Worm (Caenorhabditis elegans) whole organism, L4 larva: ENCODE results near the gene Y48C3A.20.
A peak's percentile ranks its signal among the peaks of the same experiment; 100 is the strongest.

Source experiments
- D1046.2 ChIP-seq: fragments of 200-800 bp; sonication (Bioruptor generic); IDR thresholded peaks from 2 replicates; pipeline ENCODE4 v1.3.6; 2022; ENCODE audit warnings: missing genetic modification characterization, missing compliant biosample characterization
- T20F7.1 ChIP-seq: fragments of 200-800 bp; sonication (Bioruptor generic); optimal IDR thresholded peaks from 2 replicates; lab custom pipeline; 2018; ENCODE audit warnings: mild to moderate bottlenecking, missing genetic modification characterization, missing compliant biosample characterization
- aha-1 ChIP-seq: fragments of 150-350 bp; peaks from one replicate; lab custom pipeline; 2014; ENCODE audit warnings: missing biosample characterization, missing genetic modification characterization
- ama-1 ChIP-seq: fragments of 150-350 bp; optimal IDR thresholded peaks from 2 replicates; lab custom pipeline; 2014; ENCODE audit warnings: inconsistent platforms, mixed read lengths
- ceh-32 ChIP-seq: sonication (generic microtip); optimal IDR thresholded peaks from 2 replicates; lab custom pipeline; 2016; ENCODE audit warnings: mild to moderate bottlenecking, missing genetic modification characterization, missing compliant biosample characterization; ENCODE audit not compliant: poor library complexity
- ceh-44 ChIP-seq: fragments of 200-800 bp; sonication (Bioruptor generic); IDR thresholded peaks from 2 replicates; pipeline ENCODE4 v1.3.6; 2022; ENCODE audit warnings: missing genetic modification reagents, missing genetic modification characterization, missing compliant biosample characterization
- ceh-62 ChIP-seq: sonication (generic microtip); optimal IDR thresholded peaks from 2 replicates; lab custom pipeline; 2017; ENCODE audit warnings: missing biosample characterization, missing genetic modification characterization
- cey-2 ChIP-seq: sonication (generic microtip); optimal IDR thresholded peaks from 3 replicates; lab custom pipeline; 2017; ENCODE audit warnings: missing genetic modification characterization, mild to moderate bottlenecking, missing compliant biosample characterization, antibody characterized with exemption, borderline replicate concordance; ENCODE audit not compliant: insufficient read depth
- daf-16 ChIP-seq, 3 experiments: sonication (generic microtip); optimal IDR thresholded peaks; 2 replicates each; lab custom pipeline; 2016 to 2017; ENCODE audit warnings: missing genetic modification characterization in 3 of 3, missing genetic modification reagents in 3 of 3, mild to moderate bottlenecking in 2 of 3, missing compliant biosample characterization in 2 of 3, missing biosample characterization in 1 of 3, moderate library complexity in 1 of 3
- dmd-6 ChIP-seq: fragments of 200-800 bp; sonication (Bioruptor generic); IDR thresholded peaks from 2 replicates; pipeline ENCODE4 v1.3.6; 2022; ENCODE audit warnings: missing genetic modification reagents, missing genetic modification characterization, missing compliant biosample characterization
- dmd-8 ChIP-seq: fragments of 200-800 bp; sonication (Bioruptor generic); IDR thresholded peaks from 2 replicates; pipeline ENCODE4 v1.3.6; 2022; ENCODE audit warnings: missing genetic modification characterization, missing compliant biosample characterization
- dmd-9 ChIP-seq: fragments of 200-800 bp; sonication (Bioruptor generic); IDR thresholded peaks from 2 replicates; pipeline ENCODE4 v1.3.6; 2022; ENCODE audit warnings: missing genetic modification reagents, missing genetic modification characterization, missing compliant biosample characterization
- dpl-1 ChIP-seq: fragments of 150-350 bp; optimal IDR thresholded peaks from 2 replicates; lab custom pipeline; 2014; ENCODE audit warnings: missing biosample characterization, missing genetic modification reagents, missing genetic modification characterization
- egl-27 ChIP-seq: sonication (generic microtip); optimal IDR thresholded peaks from 3 replicates; lab custom pipeline; 2017; ENCODE audit warnings: missing biosample characterization, missing genetic modification reagents, missing genetic modification characterization
- hlh-11 ChIP-seq: fragments of 200-800 bp; sonication (Bioruptor generic); optimal IDR thresholded peaks from 2 replicates; lab custom pipeline; 2018; ENCODE audit warnings: mild to moderate bottlenecking, missing genetic modification characterization, missing compliant biosample characterization
- hlh-30 ChIP-seq: sonication (generic microtip); optimal IDR thresholded peaks from 2 replicates; lab custom pipeline; 2017; ENCODE audit warnings: antibody characterized with exemption, mild to moderate bottlenecking, missing genetic modification characterization, missing compliant biosample characterization; ENCODE audit not compliant: insufficient read depth
- jun-1 ChIP-seq: fragments of 150-350 bp; optimal IDR thresholded peaks from 2 replicates; lab custom pipeline; 2014; ENCODE audit warnings: missing biosample characterization, missing genetic modification reagents, missing genetic modification characterization
- lin-15B ChIP-seq: fragments of 150-350 bp; sonication (generic microtip); optimal IDR thresholded peaks from 3 replicates; lab custom pipeline; 2014; ENCODE audit warnings: missing biosample characterization, missing genetic modification characterization
- lin-39 ChIP-seq: fragments of 150-350 bp; optimal IDR thresholded peaks from 2 replicates; lab custom pipeline; 2014; ENCODE audit warnings: missing biosample characterization, missing genetic modification reagents, missing genetic modification characterization
- mes-2 ChIP-seq: sonication (generic microtip); optimal IDR thresholded peaks from 2 replicates; lab custom pipeline; 2016; ENCODE audit warnings: missing genotype, mild to moderate bottlenecking, missing genetic modification characterization, missing compliant biosample characterization; ENCODE audit not compliant: poor library complexity, severe bottlenecking
- mxl-3 ChIP-seq: fragments of 200-800 bp; sonication (Bioruptor generic); optimal IDR thresholded peaks from 2 replicates; lab custom pipeline; 2018; ENCODE audit warnings: mild to moderate bottlenecking, missing genetic modification characterization, missing compliant biosample characterization
- nhr-10 ChIP-seq: fragments of 150-350 bp; optimal IDR thresholded peaks from 2 replicates; lab custom pipeline; 2014; ENCODE audit warnings: missing biosample characterization, missing genetic modification characterization
- nhr-25 ChIP-seq: sonication (generic microtip); optimal IDR thresholded peaks from 2 replicates; lab custom pipeline; 2017; ENCODE audit warnings: missing genetic modification characterization, mild to moderate bottlenecking, missing compliant biosample characterization, antibody characterized with exemption, moderate library complexity, borderline replicate concordance; ENCODE audit not compliant: insufficient read depth
- nhr-28 ChIP-seq: fragments of 150-350 bp; optimal IDR thresholded peaks from 2 replicates; lab custom pipeline; 2014; ENCODE audit warnings: missing biosample characterization, missing genetic modification characterization
- nhr-48 ChIP-seq: sonication (generic microtip); optimal IDR thresholded peaks from 2 replicates; lab custom pipeline; 2016; ENCODE audit warnings: mild to moderate bottlenecking, missing genetic modification characterization, missing compliant biosample characterization
- nhr-76 ChIP-seq: fragments of 150-350 bp; optimal IDR thresholded peaks from 2 replicates; lab custom pipeline; 2014; ENCODE audit warnings: missing biosample characterization, missing genetic modification characterization
- pha-4 ChIP-seq, 2 experiments: fragments of 150-350 bp in 1 of 2; fragments of 200-800 bp in 1 of 2; sonication (Bioruptor generic) in 1 of 2; IDR thresholded peaks in 1 of 2; optimal IDR thresholded peaks in 1 of 2; 2 replicates each; pipeline versions ENCODE4 v1.3.6 to Lab custom; 2014 to 2022; ENCODE audit warnings: missing genetic modification characterization in 2 of 2, missing genetic modification reagents in 2 of 2, missing biosample characterization in 1 of 2, missing compliant biosample characterization in 1 of 2
- pqm-1 ChIP-seq: sonication (generic microtip); optimal IDR thresholded peaks from 2 replicates; lab custom pipeline; 2017; ENCODE audit warnings: missing biosample characterization, missing genetic modification characterization
- rbr-2 ChIP-seq: sonication (generic microtip); optimal IDR thresholded peaks from 2 replicates; lab custom pipeline; 2016; ENCODE audit warnings: missing genotype, missing genetic modification characterization, missing compliant biosample characterization
- sdz-12 ChIP-seq: fragments of 200-800 bp; sonication (Bioruptor generic); optimal IDR thresholded peaks from 2 replicates; lab custom pipeline; 2018; ENCODE audit warnings: mild to moderate bottlenecking, missing genetic modification characterization, missing compliant biosample characterization
- set-16 ChIP-seq: fragments of 200-800 bp; sonication (Bioruptor generic); IDR thresholded peaks from 2 replicates; pipeline ENCODE4 v1.3.6; 2022; ENCODE audit warnings: missing genetic modification reagents, missing genetic modification characterization, missing compliant biosample characterization
- spr-1 ChIP-seq: sonication (generic microtip); optimal IDR thresholded peaks from 2 replicates; lab custom pipeline; 2016; ENCODE audit warnings: mild to moderate bottlenecking, missing genetic modification characterization, missing compliant biosample characterization
- spr-3 ChIP-seq: fragments of 200-800 bp; sonication (Bioruptor generic); optimal IDR thresholded peaks from 2 replicates; lab custom pipeline; 2018; ENCODE audit warnings: mild to moderate bottlenecking, missing genetic modification characterization, missing compliant biosample characterization
- tra-1 ChIP-seq: fragments of 200-800 bp; sonication (Bioruptor generic); IDR thresholded peaks from 2 replicates; pipeline ENCODE4 v1.3.6; 2022; ENCODE audit warnings: missing genetic modification reagents, missing genetic modification characterization, missing compliant biosample characterization
- zag-1 ChIP-seq: fragments of 150-350 bp; optimal IDR thresholded peaks from 2 replicates; lab custom pipeline; 2014; ENCODE audit warnings: missing biosample characterization, missing genetic modification characterization

The Y48C3A.20 gene

DNA sequence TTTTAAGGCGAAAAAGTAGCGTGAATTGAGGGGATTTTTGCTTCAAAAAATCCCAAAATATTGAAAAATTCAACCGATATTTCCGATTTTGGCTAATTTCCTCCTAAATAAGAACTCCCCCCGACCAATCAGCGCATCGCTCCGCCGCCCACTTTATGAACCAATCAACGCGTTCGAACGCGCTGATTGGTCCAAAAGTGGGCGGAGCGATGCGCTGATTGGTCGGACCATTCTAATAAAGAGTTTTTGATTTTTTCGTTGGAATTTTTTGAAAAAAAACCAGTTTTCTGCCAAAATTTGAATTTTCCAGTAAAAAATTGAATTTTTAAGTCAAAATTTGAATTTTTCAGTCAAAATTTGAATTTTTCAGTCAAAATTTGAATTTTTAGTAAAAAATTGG lies 48.2 kb upstream of the Y48C3A.20 start:
- no peak for TF ChIP-seq cey-2
- TF ChIP-seq daf-16 (GFP tag; optimal IDR thresholded peaks at IDR 0.05; lab: Kevin White, UChicago), result no peak
- no peak for TF ChIP-seq daf-16 (tag; optimal IDR thresholded peaks at IDR 0.05; lab: Kevin White, UChicago)
- peak; percentile 34 for TF ChIP-seq aha-1 (tag; lab: Kevin White, UChicago)

DNA sequence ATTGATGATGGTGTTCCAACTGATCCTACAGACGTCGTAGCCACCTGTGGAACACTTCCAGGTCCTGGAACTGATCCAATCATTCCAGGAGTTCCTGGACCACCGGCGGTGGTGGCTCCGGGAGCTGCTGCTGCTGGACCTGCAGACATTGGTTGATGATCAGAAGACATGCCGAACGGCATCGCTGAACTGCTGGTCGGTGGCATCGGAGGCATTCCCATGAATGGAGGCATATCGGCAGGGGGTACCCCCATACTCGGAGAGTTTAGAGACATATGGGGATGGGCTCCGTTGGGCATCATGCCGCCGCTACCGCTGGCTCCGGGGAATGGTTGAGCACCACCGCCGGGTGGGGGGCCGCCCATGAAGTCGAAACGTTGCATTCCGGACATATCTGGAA lies 44.1 kb upstream of the Y48C3A.20 start:
- TF ChIP-seq ceh-44 (GFP tag; lab: Robert Waterston, UW), result no peak
- peak; percentile 75 for TF ChIP-seq aha-1 (tag; lab: Kevin White, UChicago)
- peak; percentile 88 for TF ChIP-seq set-16 (GFP tag; lab: Robert Waterston, UW)

DNA sequence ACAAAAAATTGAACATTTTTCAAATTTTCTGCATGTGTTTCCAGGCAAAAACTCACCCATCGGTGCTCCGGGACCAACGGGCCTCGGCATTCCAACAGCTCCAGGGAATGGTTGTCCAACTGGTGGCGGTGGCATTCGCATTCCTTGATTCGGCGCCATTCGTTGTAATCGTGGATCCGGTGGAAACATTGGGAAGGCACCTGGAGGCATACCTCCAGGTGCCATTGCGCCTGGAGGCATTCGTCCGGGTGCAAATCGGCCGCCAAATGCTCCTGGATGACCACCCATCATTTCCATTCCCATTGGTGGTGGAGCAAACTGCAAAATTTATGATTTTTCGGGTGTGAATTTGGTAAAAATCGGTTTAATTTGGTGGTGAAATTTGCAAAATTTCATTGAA lies 42.9 kb upstream of the Y48C3A.20 start:
- peak; percentile 91 for TF ChIP-seq aha-1 (tag; lab: Kevin White, UChicago)
- TF ChIP-seq jun-1 (tag; lab: Kevin White, UChicago), result no peak
- TF ChIP-seq set-16 (GFP tag; lab: Robert Waterston, UW), result peak; percentile 41; the same call in 1 of the 2 replicates
- TF ChIP-seq, all 104 proteins: peak for 2

DNA sequence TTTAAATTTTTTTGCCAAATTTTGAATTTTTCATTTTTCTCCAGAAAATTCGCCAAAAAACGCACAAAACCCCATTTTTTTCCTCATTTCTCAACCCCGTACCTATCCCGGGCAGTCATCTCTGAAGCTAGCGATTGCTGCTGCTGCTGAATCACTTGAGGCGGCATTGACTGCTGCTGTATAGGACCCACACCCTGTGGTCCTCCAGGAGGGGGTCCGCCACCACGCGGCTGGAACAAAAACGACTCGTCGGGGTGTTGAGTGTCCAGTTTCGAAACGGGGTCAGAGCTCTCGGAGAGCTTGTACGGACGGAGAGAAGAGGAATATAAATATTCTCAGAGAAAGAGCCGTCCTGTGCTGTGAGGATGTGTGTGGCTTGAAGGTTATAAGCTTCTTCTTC lies 39.0 kb upstream of the Y48C3A.20 start, which contains the start of gene sam-10:
Gene sam-10 (minus strand): TSS at position 167 of the 400 bp plus-strand sequence.
- TF ChIP-seq set-16 (GFP tag; lab: Robert Waterston, UW) (peak; percentile 66), nhr-48 (tag; lab: Kevin White, UChicago) (no peak)
- TF ChIP-seq, all 104 proteins: peak for 1

DNA sequence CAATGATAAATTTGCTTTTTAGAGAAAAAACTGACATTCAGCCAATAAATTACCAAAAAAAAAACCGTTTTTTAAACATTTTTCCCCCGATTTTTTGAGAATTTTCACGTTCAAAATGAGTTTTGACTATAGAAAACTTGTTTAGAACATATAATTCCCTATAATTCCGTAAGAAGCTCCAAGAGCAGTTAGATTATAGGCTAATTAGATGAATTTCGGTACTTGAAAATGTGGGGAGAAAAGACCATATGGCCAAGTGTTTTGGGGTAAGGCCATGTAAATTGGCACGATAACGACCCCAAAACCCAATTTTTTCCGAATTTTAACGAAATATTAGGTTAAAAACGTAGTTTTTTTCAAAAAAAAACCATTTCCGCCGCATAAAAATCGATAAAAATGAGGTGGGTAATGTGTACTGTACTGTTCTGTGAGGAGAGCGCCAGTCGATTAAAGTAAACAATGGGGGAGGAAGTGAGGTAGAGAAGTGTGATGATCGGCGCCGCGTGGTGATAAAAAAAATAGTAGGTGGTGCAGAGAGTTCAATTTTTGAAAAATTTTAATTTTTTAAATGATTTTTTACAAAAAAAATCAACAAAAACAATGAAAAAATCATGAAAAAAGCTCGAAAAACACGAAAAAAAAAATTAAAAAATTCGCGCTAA lies 36.2 kb upstream of the Y48C3A.20 start:
- TF ChIP-seq nhr-28 (tag; lab: Kevin White, UChicago), result peak; percentile 73
- no peak for TF ChIP-seq pha-4 (GFP tag; IDR thresholded peaks at IDR 0.05; lab: Robert Waterston, UW)
- peak; percentile 52 for TF ChIP-seq pha-4 (tag; optimal IDR thresholded peaks at IDR 0.05; lab: Kevin White, UChicago)
- TF ChIP-seq mxl-3 (GFP tag; lab: Kevin White, UChicago), result peak; percentile 79
- TF ChIP-seq mes-2 (tag; lab: Kevin White, UChicago), result no peak
- peak; percentile 72 for TF ChIP-seq dmd-6
- TF ChIP-seq dmd-8, result no peak
- peak; percentile 22 for TF ChIP-seq pqm-1 (tag; lab: Kevin White, UChicago)
- TF ChIP-seq hlh-11, result peak; percentile 47
- no peak for TF ChIP-seq daf-16 (GFP tag; optimal IDR thresholded peaks at IDR 0.05; lab: Kevin White, UChicago)
- TF ChIP-seq daf-16 (tag; optimal IDR thresholded peaks at IDR 0.05; lab: Kevin White, UChicago), result peak; percentile 40
- no peak for TF ChIP-seq dpl-1 (GFP tag; lab: Kevin White, UChicago)

DNA sequence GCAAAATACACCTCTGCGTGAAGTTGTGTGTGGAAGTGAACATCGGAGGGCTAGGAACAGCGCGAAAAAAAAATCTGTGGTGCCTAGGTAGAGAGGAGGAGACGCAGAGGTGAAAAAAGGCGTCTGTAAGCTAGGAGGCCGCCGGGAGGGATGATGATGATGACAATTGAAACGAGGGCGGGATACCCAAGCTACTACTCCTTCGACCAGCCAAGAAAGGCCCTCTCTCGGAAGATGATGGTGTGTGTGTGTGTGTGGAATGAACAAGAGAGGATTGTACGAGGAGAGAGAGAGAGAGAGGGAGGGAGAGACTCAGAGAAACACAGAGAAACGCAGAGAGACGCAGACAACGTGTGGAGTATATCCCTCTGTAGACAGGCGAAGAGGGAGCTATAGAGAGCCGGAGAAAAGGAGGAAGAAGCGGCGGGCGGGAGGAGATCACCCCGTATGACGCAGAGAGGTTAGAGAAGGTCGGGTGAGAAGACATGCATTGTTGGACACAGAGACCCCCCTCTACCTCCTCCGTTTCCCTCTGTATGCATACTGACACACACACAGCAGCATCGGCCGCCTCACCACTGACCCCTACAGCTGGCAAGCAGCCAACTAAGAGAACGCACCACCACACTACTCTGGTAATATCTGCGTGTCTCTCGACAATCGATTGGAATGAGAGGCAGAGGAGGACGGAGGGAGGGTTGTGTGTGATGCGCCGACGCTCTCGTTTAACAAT lies 34.3 kb upstream of the Y48C3A.20 start:
- TF ChIP-seq ceh-32 (peak; percentile 60), dmd-9 (GFP tag; lab: Robert Waterston, UW) (no peak), tra-1 (GFP tag; lab: Robert Waterston, UW) (peak; percentile 27; the same call in 1 of the 2 replicates), set-16 (GFP tag; lab: Robert Waterston, UW) (peak; percentile 91), aha-1 (tag; lab: Kevin White, UChicago) (peak; percentile 99), zag-1 (tag; lab: Kevin White, UChicago) (peak; percentile 9), mes-2 (tag; lab: Kevin White, UChicago) (peak; percentile 51), dmd-8 (no peak), egl-27 (tag; lab: Kevin White, UChicago) (no peak), hlh-30 (peak; percentile 69), ama-1 (lab: Kevin White, UChicago) (no peak), nhr-25 (tag; lab: Kevin White, UChicago) (peak; percentile 51), spr-3 (GFP tag; lab: Kevin White, UChicago) (no peak), jun-1 (tag; lab: Kevin White, UChicago) (no peak), lin-15B (no peak), dmd-6 (peak; percentile 75), T20F7.1 (peak; percentile 85), nhr-76 (tag; lab: Kevin White, UChicago) (no peak), lin-39 (tag; lab: Kevin White, UChicago) (no peak), nhr-48 (tag; lab: Kevin White, UChicago) (peak; percentile 74), spr-1 (tag; lab: Kevin White, UChicago) (peak; percentile 78), D1046.2 (no peak), mxl-3 (GFP tag; lab: Kevin White, UChicago) (peak; percentile 94), ceh-62 (tag; lab: Kevin White, UChicago) (no peak), nhr-10 (tag; lab: Kevin White, UChicago) (peak; percentile 29), sdz-12 (GFP tag; lab: Kevin White, UChicago) (no peak), rbr-2 (tag; lab: Kevin White, UChicago) (peak; percentile 94)
